Worm (Caenorhabditis elegans): ENCODE measurements around the gene taf-2.

taf-2 gene

ce11 chrIV:3578155-3578554, 15.3 kb downstream of the taf-2 start, which contains the start of gene Y37E11B.2:
TSS of gene Y37E11B.2 (plus strand) at chrIV:3578455.
- no peak for TF ChIP-seq elt-1 (tag; optimal IDR thresholded peaks at IDR 0.05)
- no peak for TF ChIP-seq ceh-82 (tag; optimal IDR thresholded peaks at IDR 0.05)
- no peak for TF ChIP-seq ZK546.5 (tag; optimal IDR thresholded peaks at IDR 0.05)
- TF ChIP-seq nhr-67 (tag; optimal IDR thresholded peaks at IDR 0.05): no peak
- no peak for TF ChIP-seq ztf-11 (tag; optimal IDR thresholded peaks at IDR 0.05)
- TF ChIP-seq egl-27 (tag; optimal IDR thresholded peaks at IDR 0.05): no peak
- no peak for TF ChIP-seq nhr-237 (tag; optimal IDR thresholded peaks at IDR 0.05)
- TF ChIP-seq hmg-11 (tag; optimal IDR thresholded peaks at IDR 0.05): no peak
- TF ChIP-seq elt-2 (tag; optimal IDR thresholded peaks at IDR 0.05): no peak
- TF ChIP-seq snpc-4 (tag; optimal IDR thresholded peaks at IDR 0.05): no peak
- no peak for TF ChIP-seq lin-15B (tag; optimal IDR thresholded peaks at IDR 0.05)
- TF ChIP-seq unc-62 (GFP tag; optimal IDR thresholded peaks at IDR 0.05): no peak
- TF ChIP-seq skn-1 (tag; optimal IDR thresholded peaks at IDR 0.05): no peak
- TF ChIP-seq lsy-12 (tag; optimal IDR thresholded peaks at IDR 0.05): no peak
- no peak for TF ChIP-seq ama-1 (optimal IDR thresholded peaks at IDR 0.05)

DNA sequence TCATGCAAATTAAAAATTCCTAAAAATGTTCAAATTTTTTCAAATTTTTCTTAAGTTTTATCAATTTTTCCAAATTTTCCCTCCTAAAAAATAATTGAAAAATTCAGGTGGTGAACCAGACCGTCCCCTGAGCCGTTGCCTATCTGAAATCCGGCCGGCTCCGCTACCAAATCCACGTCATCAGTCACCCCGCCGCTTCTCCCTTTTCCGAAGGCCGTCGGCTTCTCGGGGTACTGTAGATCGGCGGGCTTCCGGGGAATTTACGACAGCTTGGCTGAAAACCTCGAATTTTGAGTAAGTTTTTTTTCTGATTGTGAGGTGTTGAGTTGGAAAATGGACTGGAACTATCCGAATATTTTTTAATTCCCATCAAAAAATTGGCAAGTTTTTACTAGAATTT, 22.8 kb downstream of the taf-2 start:
- TF ChIP-seq nhr-237 (tag; optimal IDR thresholded peaks at IDR 0.05) (no peak), pqm-1 (tag; optimal IDR thresholded peaks at IDR 0.05) (no peak), ceh-16 (tag; optimal IDR thresholded peaks at IDR 0.05) (no peak), ztf-11 (tag; optimal IDR thresholded peaks at IDR 0.05) (no peak), nhr-67 (tag; optimal IDR thresholded peaks at IDR 0.05) (no peak), sea-2 (GFP tag; optimal IDR thresholded peaks at IDR 0.05) (no peak), skn-1 (tag; optimal IDR thresholded peaks at IDR 0.05) (no peak), ceh-9 (tag; optimal IDR thresholded peaks at IDR 0.05) (no peak), lsy-12 (tag; optimal IDR thresholded peaks at IDR 0.05) (no peak), lin-15B (tag; optimal IDR thresholded peaks at IDR 0.05) (no peak)

- TF ChIP-seq nhr-23 (tag; optimal IDR thresholded peaks at IDR 0.05): no peak
- TF ChIP-seq elt-2 (tag; optimal IDR thresholded peaks at IDR 0.05): no peak
- TF ChIP-seq fkh-10 (GFP tag; optimal IDR thresholded peaks at IDR 0.05): no peak
- no peak for TF ChIP-seq lin-15B (tag; optimal IDR thresholded peaks at IDR 0.05)
- TF ChIP-seq nfya-1 (tag; optimal IDR thresholded peaks at IDR 0.05; ENCODE audit: insufficient read depth): no peak
- no peak for TF ChIP-seq lin-39 (tag; optimal IDR thresholded peaks at IDR 0.05)
Observed at ce11 chrIV:3568608-3569007, 24.8 kb downstream of the taf-2 start, which contains the start of gene otpl-1. TSS of gene otpl-1 (plus strand) at chrIV:3568979.

ce11 chrIV:3564901-3565300, 28.5 kb downstream of the taf-2 start, which contains the start of gene sre-5:
TSS of gene sre-5 (plus strand) at chrIV:3565201.
- TF ChIP-seq ceh-82 (tag; optimal IDR thresholded peaks at IDR 0.05): no peak
- TF ChIP-seq skn-1 (tag; optimal IDR thresholded peaks at IDR 0.05): no peak
- TF ChIP-seq nhr-237 (tag; optimal IDR thresholded peaks at IDR 0.05): no peak
- no peak for TF ChIP-seq ztf-4 (tag; optimal IDR thresholded peaks at IDR 0.05)
- no peak for TF ChIP-seq unc-62 (GFP tag; optimal IDR thresholded peaks at IDR 0.05)
- no peak for TF ChIP-seq pqm-1 (tag; optimal IDR thresholded peaks at IDR 0.05)
- no peak for TF ChIP-seq nhr-76 (tag; optimal IDR thresholded peaks at IDR 0.05)
- no peak for TF ChIP-seq nhr-23 (tag; optimal IDR thresholded peaks at IDR 0.05)
- no peak for TF ChIP-seq aly-2 (tag; optimal IDR thresholded peaks at IDR 0.05)
- no peak for TF ChIP-seq lin-15B (tag; optimal IDR thresholded peaks at IDR 0.05)
- TF ChIP-seq ceh-16 (tag; optimal IDR thresholded peaks at IDR 0.05): no peak
- TF ChIP-seq elt-2 (tag; optimal IDR thresholded peaks at IDR 0.05): no peak
- no peak for TF ChIP-seq nhr-67 (tag; optimal IDR thresholded peaks at IDR 0.05)

- TF ChIP-seq sea-2 (GFP tag; optimal IDR thresholded peaks at IDR 0.05) (no peak), nhr-12 (tag; optimal IDR thresholded peaks at IDR 0.05) (no peak)
Observed at ce11 chrIV:3559201-3559600, 34.2 kb downstream of the taf-2 start.

DNA sequence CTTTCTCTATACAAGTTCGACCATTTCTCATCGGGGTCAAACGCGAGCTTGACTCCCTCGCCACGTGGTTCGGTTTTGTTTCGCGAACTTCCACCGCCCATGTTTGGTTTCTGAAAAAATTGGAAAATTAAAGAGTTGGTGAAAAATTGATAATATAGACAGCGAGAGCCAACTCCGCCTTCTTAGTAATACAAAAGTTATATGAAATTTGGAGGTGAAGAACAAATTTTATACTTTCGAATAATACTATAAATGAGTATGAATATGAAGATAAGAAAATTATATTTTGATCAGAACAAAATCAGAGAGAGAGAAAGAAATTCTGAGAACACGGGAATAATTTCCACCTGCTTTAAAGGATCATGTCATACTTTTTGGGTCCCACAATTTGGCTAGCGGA, 36.1 kb downstream of the taf-2 start, which contains the start of gene osm-9:
osm-9 (minus strand) TSS at position 101 of the 400 bp plus-strand sequence.
- TF ChIP-seq nhr-67 (tag; optimal IDR thresholded peaks at IDR 0.05) (no peak), lin-15B (tag; optimal IDR thresholded peaks at IDR 0.05) (no peak), R02D3.7 (tag; optimal IDR thresholded peaks at IDR 0.05) (no peak)

- TF ChIP-seq mml-1 (tag; optimal IDR thresholded peaks at IDR 0.05) (no peak), nhr-25 (tag; optimal IDR thresholded peaks at IDR 0.05) (no peak), snpc-4 (tag; optimal IDR thresholded peaks at IDR 0.05) (no peak), elt-1 (tag; optimal IDR thresholded peaks at IDR 0.05) (no peak), unc-62 (GFP tag; optimal IDR thresholded peaks at IDR 0.05) (no peak), nfya-1 (tag; optimal IDR thresholded peaks at IDR 0.05; ENCODE audit: insufficient read depth) (no peak), fkh-2 (tag; optimal IDR thresholded peaks at IDR 0.05) (no peak)
Observed at ce11 chrIV:3552933-3553332, 40.5 kb downstream of the taf-2 start.
